ENCODE assay signal across 2 fruit fly cellular contexts in the genomic region with DNA sequence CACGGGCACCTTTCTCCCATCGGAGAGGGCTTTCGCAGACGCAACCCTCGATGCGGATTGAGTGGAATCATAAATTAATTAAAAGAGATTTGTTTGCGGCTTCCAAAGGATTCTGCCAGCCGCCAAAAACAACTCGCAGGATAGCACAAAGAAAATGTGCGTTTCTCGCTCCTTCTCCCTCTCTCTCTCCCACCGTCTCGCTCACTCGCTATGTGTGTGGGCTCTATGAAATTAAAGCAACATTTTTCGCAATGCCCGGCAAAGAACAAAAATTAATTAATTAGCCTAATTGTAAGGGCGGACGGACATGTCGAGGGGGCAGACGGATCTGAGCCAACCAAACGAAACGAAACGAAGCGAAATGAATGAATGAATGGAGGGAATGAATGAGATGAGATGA.
A peak's percentile ranks its signal among the peaks of the same experiment; 100 is the strongest.
TF ChIP-seq lines count a peak whose summit lies in the region.

No protein-coding gene starts in this region.

- TF ChIP-seq CTCF in whole organism, embryonic (GFP tag; optimal IDR thresholded peaks at IDR 0.05; lab: Kevin White, UChicago), result no peak

TF ChIP-seq in whole organism, embryonic, 481 proteins besides CTCF, POLR2A, EP300 and RAD21:
- TF ChIP-seq CG1024 (GFP tag; IDR thresholded peaks at IDR 0.05; lab: Robert Waterston, UW), result no peak
- no peak for TF ChIP-seq CG15696 (tag; optimal IDR thresholded peaks at IDR 0.05; lab: Kevin White, UChicago)
- TF ChIP-seq Hr51 (GFP tag; optimal IDR thresholded peaks at IDR 0.05; lab: Kevin White, UChicago), result peak in 1 of 2 experiments; percentile 14
- no peak for TF ChIP-seq CG7357 (GFP tag; IDR thresholded peaks at IDR 0.05; lab: Robert Waterston, UW)
- no peak for TF ChIP-seq aop (GFP tag; IDR thresholded peaks at IDR 0.05; lab: Robert Waterston, UW)
- TF ChIP-seq croc (GFP tag; conservative IDR thresholded peaks at IDR 0.05; lab: Robert Waterston, UW), result no peak
- TF ChIP-seq Ets65A (GFP tag; lab: Kevin White, UChicago), result peak; percentile 88
- TF ChIP-seq sens (GFP tag; lab: Kevin White, UChicago), result peak; percentile 33
- TF ChIP-seq pros (GFP tag; optimal IDR thresholded peaks at IDR 0.05; lab: Kevin White, UChicago), result peak; percentile 45
- peak; percentile 69 for TF ChIP-seq CG7745 (tag; optimal IDR thresholded peaks at IDR 0.05; lab: Kevin White, UChicago)
- TF ChIP-seq CG30431 (GFP tag; optimal IDR thresholded peaks at IDR 0.05; lab: Kevin White, UChicago), result no peak
- TF ChIP-seq tin (GFP tag; optimal IDR thresholded peaks at IDR 0.05; lab: Kevin White, UChicago), result no peak

TF ChIP-seq in whole organism, prepupa, 60 proteins besides CTCF, POLR2A, EP300 and RAD21:
- TF ChIP-seq CG6163 (GFP tag; IDR thresholded peaks at IDR 0.05; lab: Robert Waterston, UW), result no peak
- TF ChIP-seq svp (GFP tag; lab: Kevin White, UChicago), result peak; percentile 3
- TF ChIP-seq CG31627 (GFP tag; optimal IDR thresholded peaks at IDR 0.05; lab: Kevin White, UChicago), result no peak
- TF ChIP-seq CG6792 (GFP tag; optimal IDR thresholded peaks at IDR 0.05; lab: Kevin White, UChicago), result no peak
- no peak for TF ChIP-seq Sox14 (GFP tag; optimal IDR thresholded peaks at IDR 0.05; lab: Kevin White, UChicago)
TF ChIP-seq in whole organism, prepupa: peak in this region for 1.
